Worm (Caenorhabditis elegans): ENCODE measurements around the gene sfxn-1.2.

DNA sequence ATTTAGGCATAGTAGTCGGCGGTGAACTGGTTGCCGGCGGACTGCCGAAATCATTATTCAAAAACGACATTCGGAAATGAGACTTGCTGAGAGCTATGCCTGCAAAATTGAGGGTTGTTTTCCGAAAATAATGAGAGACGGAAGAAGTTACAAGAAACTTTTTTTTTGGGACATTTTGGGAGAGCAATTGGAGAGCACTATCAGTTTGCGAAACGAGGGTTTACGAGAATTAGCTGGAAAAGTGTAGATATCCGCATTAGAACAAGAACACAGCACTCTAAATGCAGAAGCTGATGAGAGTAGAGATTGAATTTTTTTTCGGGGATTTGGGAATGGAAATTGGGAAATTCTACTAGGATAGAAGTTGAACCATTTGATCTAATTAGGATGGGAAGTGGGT lies 33.3 kb upstream of the sfxn-1.2 start, which contains the start of gene pqm-1:
- TF ChIP-seq flt-1 (GFP tag; IDR thresholded peaks at IDR 0.05), result no peak
- TF ChIP-seq cog-1 (tag; optimal IDR thresholded peaks at IDR 0.05), result no peak
- TF ChIP-seq ztf-29 (GFP tag; IDR thresholded peaks at IDR 0.05), result no peak
- TF ChIP-seq ref-1 (GFP tag; conservative IDR thresholded peaks at IDR 0.05), result no peak
- TF ChIP-seq klf-2 (GFP tag; conservative IDR thresholded peaks at IDR 0.05), result no peak

Data from whole organism, midembryonic.